Worm (Caenorhabditis elegans) whole organism, mixed stage, embryonic: ENCODE data around the gene arx-2.

Experiments used
- bed-3 ChIP-seq: fragments of 200-800 bp; sonication (Bioruptor generic); optimal IDR thresholded peaks from 3 replicates; lab custom pipeline; 2018; ENCODE audit warnings: mild to moderate bottlenecking, missing genetic modification characterization, moderate library complexity, missing compliant biosample characterization
- ceh-43 ChIP-seq: fragments of 200-800 bp; sonication (Bioruptor generic); optimal IDR thresholded peaks from 2 replicates; lab custom pipeline; 2018; ENCODE audit warnings: mild to moderate bottlenecking, missing genetic modification characterization, moderate library complexity, missing compliant biosample characterization
- ceh-83 ChIP-seq: fragments of 200-800 bp; sonication (Bioruptor generic); optimal IDR thresholded peaks from 2 replicates; lab custom pipeline; 2018; ENCODE audit warnings: mild to moderate bottlenecking, missing genetic modification characterization, missing compliant biosample characterization
- cnd-1 ChIP-seq: fragments of 200-800 bp; sonication (Bioruptor generic); optimal IDR thresholded peaks from 2 replicates; lab custom pipeline; 2018; ENCODE audit warnings: mild to moderate bottlenecking, missing genetic modification characterization, missing compliant biosample characterization
- drap-1 ChIP-seq: fragments of 200-800 bp; sonication (Bioruptor generic); optimal IDR thresholded peaks from 3 replicates; lab custom pipeline; 2018; ENCODE audit warnings: mild to moderate bottlenecking, missing genetic modification characterization, missing compliant biosample characterization
- elt-1 ChIP-seq: sonication (generic microtip); optimal IDR thresholded peaks from 2 replicates; lab custom pipeline; 2017; ENCODE audit warnings: missing genetic modification characterization, mild to moderate bottlenecking, missing compliant biosample characterization, antibody characterized with exemption, moderate library complexity, borderline replicate concordance; ENCODE audit not compliant: insufficient read depth
- elt-3 ChIP-seq: fragments of 150-350 bp; optimal IDR thresholded peaks from 2 replicates; lab custom pipeline; 2014; ENCODE audit warnings: missing biosample characterization, missing genetic modification characterization
- flh-1 ChIP-seq: fragments of 200-800 bp; sonication (Bioruptor generic); optimal IDR thresholded peaks from 2 replicates; lab custom pipeline; 2018; ENCODE audit warnings: mild to moderate bottlenecking, missing genetic modification characterization, moderate library complexity, missing compliant biosample characterization
- ham-2 ChIP-seq: fragments of 200-800 bp; sonication (Bioruptor generic); optimal IDR thresholded peaks from 2 replicates; lab custom pipeline; 2018; ENCODE audit warnings: mild to moderate bottlenecking, missing genetic modification characterization, missing compliant biosample characterization
- hlh-1 ChIP-seq: fragments of 150-350 bp; optimal IDR thresholded peaks from 2 replicates; lab custom pipeline; 2014; ENCODE audit warnings: missing biosample characterization, missing genetic modification reagents, missing genetic modification characterization
- lin-13 ChIP-seq: fragments of 150-350 bp; optimal IDR thresholded peaks from 2 replicates; lab custom pipeline; 2014; ENCODE audit warnings: missing biosample characterization, missing genetic modification characterization
- lin-32 ChIP-seq: fragments of 200-800 bp; sonication (Bioruptor generic); optimal IDR thresholded peaks from 2 replicates; lab custom pipeline; 2018; ENCODE audit warnings: mild to moderate bottlenecking, missing genetic modification characterization, missing compliant biosample characterization
- lsy-2 ChIP-seq: fragments of 150-350 bp; optimal IDR thresholded peaks from 2 replicates; lab custom pipeline; 2014; ENCODE audit warnings: missing biosample characterization, missing genetic modification characterization
- mab-5 ChIP-seq: fragments of 150-350 bp; optimal IDR thresholded peaks from 2 replicates; lab custom pipeline; 2014; ENCODE audit warnings: missing biosample characterization, missing genetic modification characterization
- mep-1 ChIP-seq: fragments of 150-350 bp; optimal IDR thresholded peaks from 2 replicates; lab custom pipeline; 2017; ENCODE audit warnings: missing biosample characterization, missing genetic modification reagents, missing genetic modification characterization, inconsistent platforms
- mls-2 ChIP-seq: sonication (generic microtip); optimal IDR thresholded peaks from 2 replicates; lab custom pipeline; 2016; ENCODE audit warnings: mild to moderate bottlenecking, missing genetic modification characterization, moderate library complexity, missing compliant biosample characterization
- nhr-12 ChIP-seq: fragments of 150-350 bp; optimal IDR thresholded peaks from 2 replicates; lab custom pipeline; 2014; ENCODE audit warnings: missing biosample characterization, missing genetic modification characterization
- nhr-2 ChIP-seq: fragments of 150-350 bp; optimal IDR thresholded peaks from 2 replicates; lab custom pipeline; 2014; ENCODE audit warnings: missing biosample characterization, missing genetic modification characterization
- nhr-237 ChIP-seq: fragments of 150-350 bp; optimal IDR thresholded peaks from 2 replicates; lab custom pipeline; 2014; ENCODE audit warnings: missing biosample characterization, missing genetic modification characterization
- nhr-28 ChIP-seq: fragments of 150-350 bp; optimal IDR thresholded peaks from 2 replicates; lab custom pipeline; 2014; ENCODE audit warnings: missing biosample characterization, missing genetic modification characterization
- nhr-76 ChIP-seq: sonication (generic microtip); optimal IDR thresholded peaks from 2 replicates; lab custom pipeline; 2017; ENCODE audit warnings: missing biosample characterization, missing genetic modification characterization
- pha-4 ChIP-seq: fragments of 150-350 bp; optimal IDR thresholded peaks from 2 replicates; lab custom pipeline; 2018; ENCODE audit warnings: missing biosample characterization, missing genetic modification reagents, missing genetic modification characterization
- sem-2 ChIP-seq: fragments of 200-800 bp; sonication (Bioruptor generic); optimal IDR thresholded peaks from 2 replicates; lab custom pipeline; 2018; ENCODE audit warnings: mild to moderate bottlenecking, missing genetic modification characterization, missing compliant biosample characterization
- snpc-4 ChIP-seq: fragments of 150-350 bp; optimal IDR thresholded peaks from 2 replicates; lab custom pipeline; 2014; ENCODE audit warnings: missing biosample characterization, missing genetic modification characterization
- sptf-1 ChIP-seq: sonication (generic microtip); optimal IDR thresholded peaks from 2 replicates; lab custom pipeline; 2017; ENCODE audit warnings: mild to moderate bottlenecking, missing genetic modification characterization, moderate library complexity, missing compliant biosample characterization
- unc-120 ChIP-seq: sonication (generic microtip); optimal IDR thresholded peaks from 2 replicates; lab custom pipeline; 2017; ENCODE audit warnings: missing genetic modification characterization, missing compliant biosample characterization; ENCODE audit not compliant: poor library complexity, severe bottlenecking
- unc-39 ChIP-seq: fragments of 150-350 bp; optimal IDR thresholded peaks from 2 replicates; lab custom pipeline; 2014; ENCODE audit warnings: missing biosample characterization, missing genetic modification characterization
- unc-62 ChIP-seq: fragments of 150-350 bp; optimal IDR thresholded peaks from 2 replicates; lab custom pipeline; 2014; ENCODE audit warnings: missing biosample characterization, missing genetic modification reagents, missing genetic modification characterization
- ztf-11 ChIP-seq: fragments of 150-350 bp; optimal IDR thresholded peaks from 2 replicates; lab custom pipeline; 2014; ENCODE audit warnings: missing biosample characterization, missing genetic modification characterization

The arx-2 gene

ce11 chrV:10294549-10294948 is 43.6 kb downstream of the arx-2 start, which contains the start of gene col-150:
Gene col-150 (minus strand): TSS chrV:10294649.
- TF ChIP-seq lsy-2 (tag; lab: Kevin White, UChicago) (no peak), ztf-11 (tag; lab: Kevin White, UChicago) (no peak), elt-3 (tag; lab: Kevin White, UChicago) (no peak), snpc-4 (tag; lab: Kevin White, UChicago) (no peak), nhr-2 (tag; lab: Kevin White, UChicago) (no peak), cnd-1 (no peak), mep-1 (tag; lab: Kevin White, UChicago) (no peak), pha-4 (tag; lab: Kevin White, UChicago) (no peak), ceh-43 (GFP tag; lab: Kevin White, UChicago) (no peak)

- TF ChIP-seq nhr-237 (tag; lab: Kevin White, UChicago) (no peak), sptf-1 (tag; lab: Kevin White, UChicago) (no peak), elt-3 (tag; lab: Kevin White, UChicago) (no peak), hlh-1 (no peak), ham-2 (no peak), sem-2 (GFP tag; lab: Kevin White, UChicago) (no peak), drap-1 (GFP tag; lab: Kevin White, UChicago) (no peak)
Measured at ce11 chrV:10292819-10293357, 45.3 kb downstream of the arx-2 start, which contains the start of gene col-149. Gene col-149 (minus strand): TSS chrV:10292869.

ce11 chrV:10291848-10292247 is 46.3 kb downstream of the arx-2 start:
- TF ChIP-seq drap-1 (GFP tag; lab: Kevin White, UChicago) (no peak), lin-32 (no peak), lsy-2 (tag; lab: Kevin White, UChicago) (no peak)
- TF ChIP-seq, all 35 proteins: peak for 0

- TF ChIP-seq snpc-4 (tag; lab: Kevin White, UChicago): no peak
- no peak for TF ChIP-seq ceh-83 (GFP tag; lab: Kevin White, UChicago)
- TF ChIP-seq elt-1 (tag; lab: Kevin White, UChicago): no peak
- no peak for TF ChIP-seq unc-120 (tag; lab: Kevin White, UChicago)
- TF ChIP-seq ztf-11 (tag; lab: Kevin White, UChicago): no peak
- TF ChIP-seq nhr-28: no peak
- TF ChIP-seq lin-32: no peak
- no peak for TF ChIP-seq ham-2
- no peak for TF ChIP-seq elt-3 (tag; lab: Kevin White, UChicago)
- no peak for TF ChIP-seq lin-13 (tag; lab: Kevin White, UChicago)
- no peak for TF ChIP-seq hlh-1
- no peak for TF ChIP-seq ceh-43 (GFP tag; lab: Kevin White, UChicago)
- no peak for TF ChIP-seq lsy-2 (tag; lab: Kevin White, UChicago)
Measured at ce11 chrV:10289743-10290142, 48.4 kb downstream of the arx-2 start, which contains the start of gene B0024.15. Gene B0024.15 (plus strand): TSS chrV:10290043.

- TF ChIP-seq mab-5 (tag; lab: Kevin White, UChicago) (no peak), flh-1 (GFP tag; lab: Kevin White, UChicago) (no peak), elt-1 (tag; lab: Kevin White, UChicago) (no peak), bed-3 (GFP tag; lab: Kevin White, UChicago) (no peak), ceh-83 (GFP tag; lab: Kevin White, UChicago) (no peak), nhr-2 (tag; lab: Kevin White, UChicago) (no peak), unc-39 (tag; lab: Kevin White, UChicago) (no peak), nhr-12 (tag; lab: Kevin White, UChicago) (no peak), ham-2 (no peak), nhr-76 (tag; lab: Kevin White, UChicago) (no peak), pha-4 (tag; lab: Kevin White, UChicago) (no peak), unc-62 (GFP tag; lab: Kevin White, UChicago) (no peak), lsy-2 (tag; lab: Kevin White, UChicago) (no peak), nhr-28 (no peak), lin-32 (no peak), mls-2 (tag; lab: Kevin White, UChicago) (no peak), nhr-237 (tag; lab: Kevin White, UChicago) (no peak), ztf-11 (tag; lab: Kevin White, UChicago) (no peak), drap-1 (GFP tag; lab: Kevin White, UChicago) (no peak), lin-13 (tag; lab: Kevin White, UChicago) (no peak)
Measured at ce11 chrV:10287260-10287659, 50.9 kb downstream of the arx-2 start, which contains the start of gene B0024.3. Gene B0024.3 (plus strand): TSS chrV:10287560.
